Fruit fly (Drosophila melanogaster): ENCODE measurements around the gene Ptp61F.

Gene Ptp61F

DNA sequence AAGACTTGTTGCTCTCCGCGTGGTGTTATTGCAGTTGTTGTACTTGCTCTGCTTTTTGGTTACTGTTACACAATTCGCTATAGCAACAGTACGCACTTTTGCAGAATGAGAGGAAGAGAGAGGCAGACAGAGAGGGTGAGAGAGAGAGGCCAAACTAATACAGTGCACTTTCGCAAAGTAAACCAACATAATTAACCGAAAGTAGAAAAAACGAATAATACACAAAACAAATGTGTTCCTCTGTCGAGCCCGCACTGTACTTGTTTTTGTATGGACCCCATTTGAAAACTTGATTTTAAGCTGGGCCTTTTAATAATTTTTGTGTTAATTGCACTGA, 139.7 kb downstream of the Ptp61F start (continued):
- TF ChIP-seq cg (GFP tag; optimal IDR thresholded peaks at IDR 0.05), result no peak
- TF ChIP-seq lov (optimal IDR thresholded peaks at IDR 0.05), result no peak
- 0 out of 3 replicates have a peak, but pooled peaks have one; percentile 27 for TF ChIP-seq lov (GFP tag; IDR thresholded peaks at IDR 0.05)
- TF ChIP-seq CG16813 (GFP tag; IDR thresholded peaks at IDR 0.05; ENCODE audit: partially characterized antibody), result no peak
- TF ChIP-seq CG17361 (GFP tag; IDR thresholded peaks at IDR 0.05), result 0 out of 3 replicates have a peak, but pooled peaks have one; percentile 10
- TF ChIP-seq CG11504 (tag; optimal IDR thresholded peaks at IDR 0.05), result no peak
- TF ChIP-seq da (GFP tag; optimal IDR thresholded peaks at IDR 0.05), result no peak
- peak; percentile 64; the same call in 1 of the 2 replicates for TF ChIP-seq Atf6 (GFP tag; IDR thresholded peaks at IDR 0.05)
- peak; percentile 32; the same call in 1 of the 2 replicates for TF ChIP-seq esg (GFP tag; conservative IDR thresholded peaks at IDR 0.05)
- no peak for TF ChIP-seq HHEX (GFP tag; optimal IDR thresholded peaks at IDR 0.05)
- TF ChIP-seq Blimp-1 (GFP tag; optimal IDR thresholded peaks at IDR 0.05), result no peak
- peak; percentile 55 for TF ChIP-seq CG13296 (GFP tag; optimal IDR thresholded peaks at IDR 0.05)
- TF ChIP-seq so (GFP tag; IDR thresholded peaks at IDR 0.05), result peak; percentile 37; the same call in 1 of the 3 replicates
- TF ChIP-seq CG14860 (GFP tag; IDR thresholded peaks at IDR 0.05; ENCODE audit: partially characterized antibody), result no peak
- TF ChIP-seq CG32767 (GFP tag; IDR thresholded peaks at IDR 0.05), result no peak
- peak; percentile 74 for TF ChIP-seq CG10366 (GFP tag; IDR thresholded peaks at IDR 0.05)
- no peak for TF ChIP-seq nmo (GFP tag; optimal IDR thresholded peaks at IDR 0.05)
- no peak for TF ChIP-seq ftz-f1 (GFP tag; optimal IDR thresholded peaks at IDR 0.05)
- TF ChIP-seq lilli (GFP tag; optimal IDR thresholded peaks at IDR 0.05), result peak; percentile 61
- TF ChIP-seq Myb (GFP tag; optimal IDR thresholded peaks at IDR 0.05), result no peak
- TF ChIP-seq CG31365 (tag; optimal IDR thresholded peaks at IDR 0.05), result peak; percentile 7
- TF ChIP-seq dm (GFP tag; optimal IDR thresholded peaks at IDR 0.05), result no peak
- TF ChIP-seq CrebB (tag; optimal IDR thresholded peaks at IDR 0.05), result no peak
- TF ChIP-seq CG33213 (GFP tag; optimal IDR thresholded peaks at IDR 0.05), result no peak
- TF ChIP-seq CG6272 (GFP tag; IDR thresholded peaks at IDR 0.05), result no peak
- no peak for TF ChIP-seq peb (GFP tag; IDR thresholded peaks at IDR 0.05)
- no peak for TF ChIP-seq Stat92E (GFP tag; optimal IDR thresholded peaks at IDR 0.05)
- peak; percentile 40 for TF ChIP-seq CG15514 (GFP tag; optimal IDR thresholded peaks at IDR 0.05)
- no peak for TF ChIP-seq p53 (GFP tag; optimal IDR thresholded peaks at IDR 0.05)
- TF ChIP-seq E2f2 (GFP tag; IDR thresholded peaks at IDR 0.05), result peak; percentile 37; the same call in 1 of the 2 replicates
- TF ChIP-seq CG1647 (GFP tag; optimal IDR thresholded peaks at IDR 0.05), result peak; percentile 49
- TF ChIP-seq CG7786 (GFP tag; optimal IDR thresholded peaks at IDR 0.05), result peak; percentile 49
- TF ChIP-seq CTCF (GFP tag; optimal IDR thresholded peaks at IDR 0.05), result no peak
- peak; percentile 28 to 44 for TF ChIP-seq dpn (GFP tag; optimal IDR thresholded peaks at IDR 0.05)
- peak; percentile 70; the same call in 2 of the 3 replicates for TF ChIP-seq zfh1 (GFP tag; IDR thresholded peaks at IDR 0.05)
- TF ChIP-seq CG7271 (tag; optimal IDR thresholded peaks at IDR 0.05), result no peak
- TF ChIP-seq bigmax (GFP tag; optimal IDR thresholded peaks at IDR 0.05), result no peak
- TF ChIP-seq nom (GFP tag; optimal IDR thresholded peaks at IDR 0.05), result no peak
- no peak for TF ChIP-seq fd102C (GFP tag; optimal IDR thresholded peaks at IDR 0.05)
- TF ChIP-seq Six4 (GFP tag; optimal IDR thresholded peaks at IDR 0.05), result no peak
- TF ChIP-seq hbn (GFP tag; IDR thresholded peaks at IDR 0.05; ENCODE audit: partially characterized antibody), result no peak
- TF ChIP-seq Dek (tag; optimal IDR thresholded peaks at IDR 0.05), result peak; percentile 37
- TF ChIP-seq Dad (GFP tag; optimal IDR thresholded peaks at IDR 0.05), result no peak
- no peak for TF ChIP-seq CG3847 (GFP tag; IDR thresholded peaks at IDR 0.05)
- TF ChIP-seq Fer1 (GFP tag; optimal IDR thresholded peaks at IDR 0.05), result peak; percentile 66
- peak; percentile 26; the same call in 1 of the 2 replicates for TF ChIP-seq sisA (GFP tag; IDR thresholded peaks at IDR 0.05)
- TF ChIP-seq Max (GFP tag; optimal IDR thresholded peaks at IDR 0.05), result peak; percentile 4
- TF ChIP-seq CG13424 (tag; optimal IDR thresholded peaks at IDR 0.05), result peak; percentile 39
- no peak for TF ChIP-seq Sry-β (GFP tag; optimal IDR thresholded peaks at IDR 0.05)
- no peak for TF ChIP-seq hkb (optimal IDR thresholded peaks at IDR 0.05)
- TF ChIP-seq hkb (GFP tag; IDR thresholded peaks at IDR 0.05), result peak; percentile 73
- TF ChIP-seq BEAF-32 (GFP tag; optimal IDR thresholded peaks at IDR 0.05), result no peak

Measured in whole organism, embryonic.